Fruit fly (Drosophila melanogaster): ENCODE data around the gene Sf3b1.
A peak's percentile ranks its signal among the peaks of the same experiment; 100 is the strongest.

The Sf3b1 gene

DNA sequence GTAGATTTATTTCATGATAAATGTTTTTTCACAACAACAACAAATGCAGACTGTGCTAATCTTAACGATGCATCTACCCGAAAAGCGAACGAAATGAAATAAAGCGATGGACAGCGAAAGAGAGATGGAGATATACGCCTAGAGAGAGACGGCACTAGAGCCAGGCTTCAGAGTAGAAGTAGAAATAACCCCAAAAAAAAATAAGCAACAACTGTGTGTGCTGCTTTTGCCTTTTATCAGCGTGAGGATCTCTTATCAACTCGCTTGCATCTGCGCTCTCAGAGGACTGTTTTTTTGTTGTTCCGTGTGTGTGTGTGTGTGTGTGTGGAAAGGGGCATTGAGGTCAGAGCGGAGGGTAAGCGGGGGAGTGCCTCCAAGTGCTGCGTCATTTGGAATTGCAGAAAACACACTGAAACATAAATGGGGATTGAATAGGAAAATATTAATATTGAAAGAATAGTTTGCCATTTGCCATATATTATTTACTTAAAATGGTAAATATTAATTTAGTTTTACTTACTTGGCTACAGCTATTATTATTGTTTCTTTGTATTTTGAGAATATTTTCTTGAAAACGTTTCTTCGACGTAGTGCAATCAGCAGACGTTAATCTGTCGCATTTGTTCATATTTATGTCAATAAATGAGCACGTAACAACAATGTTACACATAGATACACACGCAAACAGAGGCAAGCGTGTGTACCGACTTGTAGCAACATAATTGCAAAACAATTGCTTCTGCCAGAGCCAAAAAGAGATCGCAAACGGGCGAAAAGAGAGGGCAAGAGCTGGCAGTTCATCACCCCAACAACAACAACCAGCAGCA, 46.9 kb upstream of the Sf3b1 start:
- TF ChIP-seq CG32264 (GFP tag; optimal IDR thresholded peaks at IDR 0.05) = no peak
- no peak for TF ChIP-seq Myc (optimal IDR thresholded peaks at IDR 0.05)
- no peak for TF ChIP-seq woc (GFP tag; optimal IDR thresholded peaks at IDR 0.05)
- no peak for TF ChIP-seq sv (GFP tag; optimal IDR thresholded peaks at IDR 0.05)
- no peak for TF ChIP-seq N (GFP tag; optimal IDR thresholded peaks at IDR 0.05)
- no peak for TF ChIP-seq Hr83 (GFP tag; optimal IDR thresholded peaks at IDR 0.05; ENCODE audit: poor library complexity, severe bottlenecking)
- no peak for TF ChIP-seq Dif (GFP tag; optimal IDR thresholded peaks at IDR 0.05; ENCODE audit: partially characterized antibody)

DNA sequence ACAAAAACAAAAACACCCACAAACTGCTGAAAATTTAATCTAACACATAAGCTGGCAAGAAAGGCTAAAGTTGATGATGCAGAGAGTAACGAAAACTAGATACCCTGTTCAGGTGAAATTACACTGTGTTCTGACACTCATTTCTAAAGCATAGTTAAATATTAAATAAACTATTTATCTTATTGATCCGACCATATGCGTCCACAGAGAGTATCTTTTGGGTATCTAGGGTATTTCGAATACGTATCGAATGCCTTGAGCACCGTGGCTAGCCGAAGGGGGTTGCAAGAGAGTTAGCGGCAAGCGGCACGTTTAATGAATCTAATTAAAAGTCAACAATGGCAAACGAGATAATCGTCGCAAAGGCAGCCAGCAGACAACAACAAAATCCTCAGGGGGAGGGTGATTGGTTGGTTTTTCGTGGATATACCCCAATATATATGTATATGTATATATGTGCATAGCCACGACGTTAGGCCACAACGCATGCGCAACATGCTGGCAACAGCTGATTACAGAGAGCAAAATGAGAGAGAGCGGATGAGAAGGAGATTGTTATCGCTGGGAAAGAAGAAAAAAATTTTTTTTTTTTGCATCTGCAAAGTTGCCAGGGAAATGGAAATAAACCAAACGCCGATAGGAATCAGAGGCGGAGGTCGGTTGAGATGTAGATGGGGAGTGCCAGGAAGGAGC, 46.1 kb upstream of the Sf3b1 start:
- no peak for TF ChIP-seq Hr78 (GFP tag; optimal IDR thresholded peaks at IDR 0.05)
- TF ChIP-seq HLH106 (tag; optimal IDR thresholded peaks at IDR 0.05) = no peak
- TF ChIP-seq Mio (GFP tag; optimal IDR thresholded peaks at IDR 0.05) = no peak
- peak; percentile 35 for TF ChIP-seq h (GFP tag; optimal IDR thresholded peaks at IDR 0.05)
- no peak for TF ChIP-seq dl (GFP tag; optimal IDR thresholded peaks at IDR 0.05; ENCODE audit: insufficient read depth in 1 of 2, partially characterized antibody in 2 of 2)
- TF ChIP-seq Dif (GFP tag; optimal IDR thresholded peaks at IDR 0.05; ENCODE audit: partially characterized antibody) = no peak
- no peak for TF ChIP-seq brk (GFP tag; optimal IDR thresholded peaks at IDR 0.05)
- no peak for TF ChIP-seq psq (GFP tag; optimal IDR thresholded peaks at IDR 0.05)
- peak; percentile 27 for TF ChIP-seq OdsH (GFP tag; optimal IDR thresholded peaks at IDR 0.05)
- TF ChIP-seq fru (GFP tag; optimal IDR thresholded peaks at IDR 0.05) = no peak
- no peak for TF ChIP-seq Hnf4 (GFP tag; optimal IDR thresholded peaks at IDR 0.05)
- no peak for TF ChIP-seq dsf (GFP tag; optimal IDR thresholded peaks at IDR 0.05; ENCODE audit: borderline replicate concordance)
- no peak for TF ChIP-seq N (GFP tag; optimal IDR thresholded peaks at IDR 0.05)
- TF ChIP-seq jim (GFP tag; optimal IDR thresholded peaks at IDR 0.05) = no peak
- no peak for TF ChIP-seq Sp1 (GFP tag; optimal IDR thresholded peaks at IDR 0.05)
- no peak for TF ChIP-seq rgr (GFP tag; optimal IDR thresholded peaks at IDR 0.05)
- no peak for TF ChIP-seq pan (optimal IDR thresholded peaks at IDR 0.05)
- TF ChIP-seq Abd-B (GFP tag; optimal IDR thresholded peaks at IDR 0.05) = no peak
- TF ChIP-seq dmrt93B (GFP tag; optimal IDR thresholded peaks at IDR 0.05) = no peak
- no peak for TF ChIP-seq Hr83 (GFP tag; optimal IDR thresholded peaks at IDR 0.05; ENCODE audit: poor library complexity, severe bottlenecking)
- TF ChIP-seq Dfd (GFP tag; optimal IDR thresholded peaks at IDR 0.05) = no peak
- TF ChIP-seq foxo (GFP tag; optimal IDR thresholded peaks at IDR 0.05) = peak in 1 of 2 experiments; percentile 6
- no peak for TF ChIP-seq woc (GFP tag; optimal IDR thresholded peaks at IDR 0.05)
- TF ChIP-seq CG32264 (GFP tag; optimal IDR thresholded peaks at IDR 0.05) = no peak
- TF ChIP-seq usp (GFP tag; optimal IDR thresholded peaks at IDR 0.05) = no peak
- no peak for TF ChIP-seq Myc (optimal IDR thresholded peaks at IDR 0.05)
- TF ChIP-seq tai (GFP tag; optimal IDR thresholded peaks at IDR 0.05) = no peak
- peak; percentile 51 for TF ChIP-seq sv (GFP tag; optimal IDR thresholded peaks at IDR 0.05)
- TF ChIP-seq sage (GFP tag; optimal IDR thresholded peaks at IDR 0.05) = no peak

DNA sequence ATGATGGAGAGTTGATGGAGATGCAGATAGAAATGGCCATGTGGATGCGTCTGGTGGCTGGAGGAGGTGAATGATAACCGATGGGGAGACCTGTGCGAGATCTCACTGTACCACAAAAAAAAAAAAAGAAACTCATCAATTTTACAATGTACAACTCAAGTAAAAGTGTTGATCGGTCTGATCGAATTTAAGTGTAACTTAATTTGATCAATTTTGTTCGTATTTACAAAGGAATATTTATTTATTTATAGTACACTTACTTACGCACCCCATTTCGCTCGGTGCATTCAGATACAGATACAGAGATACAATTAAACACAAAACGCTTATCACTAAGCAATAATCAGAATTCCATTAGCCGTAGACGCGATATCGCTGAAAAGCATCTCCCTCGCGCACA, 45.4 kb upstream of the Sf3b1 start:
- TF ChIP-seq woc (GFP tag; optimal IDR thresholded peaks at IDR 0.05) = no peak
- TF ChIP-seq Hnf4 (GFP tag; optimal IDR thresholded peaks at IDR 0.05) = peak; percentile 43
- TF ChIP-seq dmrt93B (GFP tag; optimal IDR thresholded peaks at IDR 0.05) = peak; percentile 1
- TF ChIP-seq OdsH (GFP tag; optimal IDR thresholded peaks at IDR 0.05) = no peak
- TF ChIP-seq Hr83 (GFP tag; optimal IDR thresholded peaks at IDR 0.05; ENCODE audit: poor library complexity, severe bottlenecking) = no peak
- TF ChIP-seq GATAd (GFP tag; optimal IDR thresholded peaks at IDR 0.05) = no peak
- TF ChIP-seq brk (GFP tag; optimal IDR thresholded peaks at IDR 0.05) = no peak
- TF ChIP-seq h (GFP tag; optimal IDR thresholded peaks at IDR 0.05) = peak; percentile 44
- no peak for TF ChIP-seq lola (GFP tag; optimal IDR thresholded peaks at IDR 0.05)
- no peak for TF ChIP-seq sage (GFP tag; optimal IDR thresholded peaks at IDR 0.05)
- TF ChIP-seq CG9705 (GFP tag; optimal IDR thresholded peaks at IDR 0.05) = no peak
- no peak for TF ChIP-seq ey (GFP tag; optimal IDR thresholded peaks at IDR 0.05)
- no peak for TF ChIP-seq psq (GFP tag; optimal IDR thresholded peaks at IDR 0.05)
- TF ChIP-seq Rel (GFP tag; optimal IDR thresholded peaks at IDR 0.05) = no peak
- TF ChIP-seq Rel (tag; optimal IDR thresholded peaks at IDR 0.05) = no peak
- no peak for TF ChIP-seq tai (GFP tag; optimal IDR thresholded peaks at IDR 0.05)
- no peak for TF ChIP-seq N (GFP tag; optimal IDR thresholded peaks at IDR 0.05)
- TF ChIP-seq fru (GFP tag; optimal IDR thresholded peaks at IDR 0.05) = no peak
- peak; percentile 37 for TF ChIP-seq rgr (GFP tag; optimal IDR thresholded peaks at IDR 0.05)
- TF ChIP-seq Hr78 (GFP tag; optimal IDR thresholded peaks at IDR 0.05) = no peak
- no peak for TF ChIP-seq Myc (optimal IDR thresholded peaks at IDR 0.05)
- TF ChIP-seq br (GFP tag; optimal IDR thresholded peaks at IDR 0.05) = peak; percentile 27
- no peak for TF ChIP-seq Jra (GFP tag; optimal IDR thresholded peaks at IDR 0.05)
- no peak for TF ChIP-seq Dif (GFP tag; optimal IDR thresholded peaks at IDR 0.05; ENCODE audit: partially characterized antibody)
- TF ChIP-seq jim (GFP tag; optimal IDR thresholded peaks at IDR 0.05) = no peak
- TF ChIP-seq Vsx2 (GFP tag; optimal IDR thresholded peaks at IDR 0.05; ENCODE audit: partially characterized antibody) = no peak
- TF ChIP-seq dl (GFP tag; optimal IDR thresholded peaks at IDR 0.05; ENCODE audit: insufficient read depth in 1 of 2, partially characterized antibody in 2 of 2) = no peak
- TF ChIP-seq dsf (GFP tag; optimal IDR thresholded peaks at IDR 0.05; ENCODE audit: borderline replicate concordance) = no peak
- TF ChIP-seq Abd-B (GFP tag; optimal IDR thresholded peaks at IDR 0.05) = no peak
- TF ChIP-seq foxo (GFP tag; optimal IDR thresholded peaks at IDR 0.05) = peak in 1 of 2 experiments; percentile 64
- no peak for TF ChIP-seq Dfd (GFP tag; optimal IDR thresholded peaks at IDR 0.05)
- no peak for TF ChIP-seq CG32264 (GFP tag; optimal IDR thresholded peaks at IDR 0.05)
- TF ChIP-seq Sp1 (GFP tag; optimal IDR thresholded peaks at IDR 0.05) = peak; percentile 5
- no peak for TF ChIP-seq CrebA (GFP tag; optimal IDR thresholded peaks at IDR 0.05; ENCODE audit: borderline replicate concordance)
- no peak for TF ChIP-seq pan (optimal IDR thresholded peaks at IDR 0.05)
- peak; percentile 24 for TF ChIP-seq HLH106 (tag; optimal IDR thresholded peaks at IDR 0.05)
- no peak for TF ChIP-seq sv (GFP tag; optimal IDR thresholded peaks at IDR 0.05)
